Worm (Caenorhabditis elegans): Measurements from ENCODE around the gene zip-9.

- TF ChIP-seq rnt-1 (tag; optimal IDR thresholded peaks at IDR 0.05) (no peak), sox-2 (GFP tag; IDR thresholded peaks at IDR 0.05) (no peak), ceh-22 (tag; optimal IDR thresholded peaks at IDR 0.05) (no peak), elt-4 (tag; optimal IDR thresholded peaks at IDR 0.05) (no peak)
These were observed 11.1 kb upstream of the zip-9 start, which contains the start of gene scvp-1 for ce11 chrV:10931189-10931588.

Data from whole organism, late embryonic.